Fruit fly (Drosophila melanogaster) whole organism, embryonic: ENCODE measurements around the gene CheB98a.

Experiments used
- Blimp-1 ChIP-seq: fragments of 200-800 bp; sonication (Bioruptor generic); optimal IDR thresholded peaks from 3 replicates; lab custom pipeline; 2018; ENCODE audit warnings: missing biosample characterization, missing genetic modification characterization, mild to moderate bottlenecking, moderate library complexity, missing genetic modification reagents
- CG10209 ChIP-seq: fragments of 200-800 bp; sonication (Bioruptor generic); optimal IDR thresholded peaks from 3 replicates; lab custom pipeline; 2017; ENCODE audit warnings: missing biosample characterization, mild to moderate bottlenecking, missing genetic modification characterization, missing genetic modification reagents
- CG12299 ChIP-seq: fragments of 200-800 bp; sonication (Bioruptor generic); optimal IDR thresholded peaks from 2 replicates; lab custom pipeline; 2018; ENCODE audit warnings: missing biosample characterization, mild to moderate bottlenecking, missing genetic modification characterization
- CG14014 ChIP-seq: fragments of 200-800 bp; sonication (Bioruptor generic); IDR thresholded peaks from 2 replicates; pipeline ENCODE4 v1.3.6; 2022; ENCODE audit warnings: missing biosample characterization, missing genetic modification characterization
- CG14710 ChIP-seq: fragments of 200-800 bp; sonication (Bioruptor generic); optimal IDR thresholded peaks from 3 replicates; lab custom pipeline; 2019; ENCODE audit warnings: missing biosample characterization, mild to moderate bottlenecking, missing genetic modification characterization, moderate library complexity
- CG1529 ChIP-seq: fragments of 200-800 bp; sonication (Bioruptor generic); optimal IDR thresholded peaks from 3 replicates; lab custom pipeline; 2018; ENCODE audit warnings: missing biosample characterization, missing genetic modification characterization
- CG15601 ChIP-seq: fragments of 200-800 bp; sonication (Bioruptor generic); optimal IDR thresholded peaks from 3 replicates; lab custom pipeline; 2019; ENCODE audit warnings: missing biosample characterization, mild to moderate bottlenecking, missing genetic modification characterization, moderate library complexity
- CG17361 ChIP-seq: fragments of 200-800 bp; sonication (Bioruptor generic); IDR thresholded peaks from 3 replicates; pipeline ENCODE4 v1.3.6; 2022; ENCODE audit warnings: missing biosample characterization, missing genetic modification characterization
- CG1792 ChIP-seq: fragments of 200-800 bp; sonication (Bioruptor generic); optimal IDR thresholded peaks from 2 replicates; lab custom pipeline; 2016; ENCODE audit warnings: missing biosample characterization, missing genetic modification characterization
- CG18011 ChIP-seq: fragments of 200-800 bp; sonication (Bioruptor generic); optimal IDR thresholded peaks from 2 replicates; lab custom pipeline; 2017; ENCODE audit warnings: missing biosample characterization, missing genetic modification characterization, mild to moderate bottlenecking, moderate library complexity, missing genotype
- CG18262 ChIP-seq: fragments of 200-800 bp; optimal IDR thresholded peaks from 3 replicates; lab custom pipeline; 2019; ENCODE audit warnings: missing biosample characterization, mild to moderate bottlenecking, missing genetic modification characterization, moderate library complexity
- CG2202 ChIP-seq: fragments of 200-800 bp; sonication (Bioruptor generic); optimal IDR thresholded peaks from 2 replicates; lab custom pipeline; 2018; ENCODE audit warnings: missing biosample characterization, mild to moderate bottlenecking, missing genetic modification characterization
- CG31388 ChIP-seq: fragments of 200-800 bp; sonication (Bioruptor generic); optimal IDR thresholded peaks from 2 replicates; lab custom pipeline; 2016; ENCODE audit warnings: missing biosample characterization, missing genetic modification characterization
- CG31441 ChIP-seq: fragments of 200-800 bp; sonication (Bioruptor generic); IDR thresholded peaks from 2 replicates; pipeline ENCODE4 v1.3.6; 2022; ENCODE audit warnings: missing biosample characterization, missing genetic modification characterization
- CG3163 ChIP-seq: fragments of 200-800 bp; sonication (Bioruptor generic); optimal IDR thresholded peaks from 3 replicates; lab custom pipeline; 2016; ENCODE audit warnings: missing biosample characterization, missing genetic modification characterization
- CG42726 ChIP-seq: fragments of 200-800 bp; sonication (Bioruptor generic); IDR thresholded peaks from 2 replicates; pipeline ENCODE4 v1.3.6; 2022; ENCODE audit warnings: missing biosample characterization, missing genetic modification characterization; ENCODE audit not compliant: partially characterized antibody
- CG6272 ChIP-seq: fragments of 200-800 bp; sonication (Bioruptor generic); IDR thresholded peaks from 2 replicates; pipeline ENCODE4 v1.3.6; 2022; ENCODE audit warnings: missing biosample characterization, missing genetic modification characterization
- CG6689 ChIP-seq: fragments of 200-800 bp; sonication (Bioruptor generic); IDR thresholded peaks from 2 replicates; pipeline ENCODE4 v1.3.6; 2022; ENCODE audit warnings: missing biosample characterization, missing genetic modification characterization
- CG7357 ChIP-seq: fragments of 200-800 bp; sonication (Bioruptor generic); IDR thresholded peaks from 3 replicates; pipeline ENCODE4 v1.3.6; 2022; ENCODE audit warnings: missing biosample characterization, missing genetic modification characterization
- CG7786 ChIP-seq: fragments of 200-800 bp; sonication (Bioruptor generic); optimal IDR thresholded peaks from 2 replicates; lab custom pipeline; 2016; ENCODE audit warnings: missing biosample characterization, missing genetic modification characterization
- CG8924 ChIP-seq: fragments of 200-800 bp; optimal IDR thresholded peaks from 3 replicates; lab custom pipeline; 2019; ENCODE audit warnings: missing biosample characterization, mild to moderate bottlenecking, missing genetic modification characterization, moderate library complexity
- CG9215 ChIP-seq: fragments of 200-800 bp; sonication (Bioruptor generic); IDR thresholded peaks from 2 replicates; pipeline ENCODE4 v1.3.6; 2022; ENCODE audit warnings: missing biosample characterization, missing genetic modification characterization
- CHES-1-like ChIP-seq: fragments of 200-800 bp; sonication (Bioruptor generic); optimal IDR thresholded peaks from 2 replicates; lab custom pipeline; 2016; ENCODE audit warnings: missing biosample characterization, missing genetic modification characterization
- ERR ChIP-seq: fragments of 200-800 bp; sonication (Bioruptor generic); optimal IDR thresholded peaks from 2 replicates; lab custom pipeline; 2016; ENCODE audit warnings: missing biosample characterization, missing genetic modification characterization
- Kr ChIP-seq: fragments of 200-800 bp; sonication (Bioruptor generic); optimal IDR thresholded peaks from 2 replicates; lab custom pipeline; 2017; ENCODE audit warnings: missing biosample characterization, mild to moderate bottlenecking, missing genetic modification characterization
- Max ChIP-seq: fragments of 200-800 bp; sonication (Bioruptor generic); optimal IDR thresholded peaks from 2 replicates; lab custom pipeline; 2016; ENCODE audit warnings: missing biosample characterization, mild to moderate bottlenecking, missing genetic modification characterization
- Oli ChIP-seq: fragments of 200-800 bp; sonication (Bioruptor generic); optimal IDR thresholded peaks from 2 replicates; lab custom pipeline; 2018; ENCODE audit warnings: missing biosample characterization, mild to moderate bottlenecking, missing genetic modification characterization, moderate library complexity
- Optix ChIP-seq: fragments of 200-800 bp; sonication (Bioruptor generic); IDR thresholded peaks from 3 replicates; pipeline ENCODE4 v1.3.6; 2022; ENCODE audit warnings: missing biosample characterization, missing genetic modification characterization
- PHDP ChIP-seq: fragments of 200-800 bp; sonication (Bioruptor generic); optimal IDR thresholded peaks from 3 replicates; lab custom pipeline; 2018; ENCODE audit warnings: missing biosample characterization, mild to moderate bottlenecking, missing genetic modification characterization, moderate library complexity
- Poxn ChIP-seq: fragments of 200-800 bp; sonication (Bioruptor generic); IDR thresholded peaks from 2 replicates; pipeline ENCODE4 v1.3.6; 2022; ENCODE audit warnings: missing biosample characterization, missing genetic modification characterization
- Sox100B ChIP-seq: fragments of 200-800 bp; sonication (Bioruptor generic); optimal IDR thresholded peaks from 3 replicates; lab custom pipeline; 2018; ENCODE audit warnings: missing biosample characterization, mild to moderate bottlenecking, missing genetic modification characterization
- Tbp ChIP-seq: fragments of >200 bp; optimal IDR thresholded peaks from 2 replicates; lab custom pipeline; 2018; ENCODE audit warnings: missing biosample characterization, missing genetic modification characterization
- dmrt11E ChIP-seq: fragments of 200-800 bp; sonication (Bioruptor generic); optimal IDR thresholded peaks from 3 replicates; lab custom pipeline; 2018; ENCODE audit warnings: missing biosample characterization, mild to moderate bottlenecking, missing genetic modification characterization, moderate library complexity
- grau ChIP-seq: fragments of 200-800 bp; optimal IDR thresholded peaks from 3 replicates; lab custom pipeline; 2019; ENCODE audit warnings: missing biosample characterization, mild to moderate bottlenecking, missing genetic modification characterization, moderate library complexity
- knrl ChIP-seq: fragments of 200-800 bp; sonication (Bioruptor generic); IDR thresholded peaks from 3 replicates; pipeline ENCODE4 v1.3.6; 2022; ENCODE audit warnings: missing biosample characterization, missing genetic modification characterization; ENCODE audit not compliant: partially characterized antibody
- nmo ChIP-seq: fragments of 200-800 bp; sonication (Bioruptor generic); optimal IDR thresholded peaks from 2 replicates; lab custom pipeline; 2018; ENCODE audit warnings: missing biosample characterization, mild to moderate bottlenecking, missing genetic modification characterization, moderate library complexity
- row ChIP-seq: fragments of 200-800 bp; sonication (Bioruptor generic); IDR thresholded peaks from 3 replicates; pipeline ENCODE4 v1.3.6; 2022; ENCODE audit warnings: missing biosample characterization, missing genetic modification characterization
- run ChIP-seq: fragments of 200-800 bp; sonication (Bioruptor generic); optimal IDR thresholded peaks from 3 replicates; lab custom pipeline; 2018; ENCODE audit warnings: missing biosample characterization, mild to moderate bottlenecking, missing genetic modification characterization
- sens ChIP-seq: fragments of 200-800 bp; sonication (Bioruptor generic); peaks from one replicate; lab custom pipeline; 2016; ENCODE audit warnings: missing biosample characterization, missing genetic modification characterization
- shn ChIP-seq: fragments of 200-800 bp; sonication (Bioruptor generic); optimal IDR thresholded peaks from 3 replicates; lab custom pipeline; 2016; ENCODE audit warnings: missing biosample characterization, missing genetic modification characterization
- slbo ChIP-seq: fragments of 200-800 bp; sonication (Bioruptor generic); IDR thresholded peaks from 2 replicates; pipeline ENCODE4 v1.3.6; 2022; ENCODE audit warnings: missing biosample characterization, missing genetic modification characterization
- tio ChIP-seq: fragments of 200-800 bp; sonication (Bioruptor generic); optimal IDR thresholded peaks from 2 replicates; lab custom pipeline; 2017; ENCODE audit warnings: missing biosample characterization, missing genetic modification characterization, inconsistent platforms
- unpg ChIP-seq: fragments of 200-800 bp; sonication (Bioruptor generic); optimal IDR thresholded peaks from 3 replicates; lab custom pipeline; 2018; ENCODE audit warnings: missing biosample characterization, mild to moderate bottlenecking, missing genetic modification characterization, moderate library complexity
- wdn ChIP-seq: fragments of 200-800 bp; sonication (Bioruptor generic); IDR thresholded peaks from 2 replicates; pipeline ENCODE4 v1.3.6; 2022; ENCODE audit warnings: missing biosample characterization, missing genetic modification characterization
- zfh2 ChIP-seq: fragments of 200-800 bp; sonication (Bioruptor generic); optimal IDR thresholded peaks from 2 replicates; lab custom pipeline; 2016; ENCODE audit warnings: missing biosample characterization, missing genetic modification characterization

CheB98a gene

DNA sequence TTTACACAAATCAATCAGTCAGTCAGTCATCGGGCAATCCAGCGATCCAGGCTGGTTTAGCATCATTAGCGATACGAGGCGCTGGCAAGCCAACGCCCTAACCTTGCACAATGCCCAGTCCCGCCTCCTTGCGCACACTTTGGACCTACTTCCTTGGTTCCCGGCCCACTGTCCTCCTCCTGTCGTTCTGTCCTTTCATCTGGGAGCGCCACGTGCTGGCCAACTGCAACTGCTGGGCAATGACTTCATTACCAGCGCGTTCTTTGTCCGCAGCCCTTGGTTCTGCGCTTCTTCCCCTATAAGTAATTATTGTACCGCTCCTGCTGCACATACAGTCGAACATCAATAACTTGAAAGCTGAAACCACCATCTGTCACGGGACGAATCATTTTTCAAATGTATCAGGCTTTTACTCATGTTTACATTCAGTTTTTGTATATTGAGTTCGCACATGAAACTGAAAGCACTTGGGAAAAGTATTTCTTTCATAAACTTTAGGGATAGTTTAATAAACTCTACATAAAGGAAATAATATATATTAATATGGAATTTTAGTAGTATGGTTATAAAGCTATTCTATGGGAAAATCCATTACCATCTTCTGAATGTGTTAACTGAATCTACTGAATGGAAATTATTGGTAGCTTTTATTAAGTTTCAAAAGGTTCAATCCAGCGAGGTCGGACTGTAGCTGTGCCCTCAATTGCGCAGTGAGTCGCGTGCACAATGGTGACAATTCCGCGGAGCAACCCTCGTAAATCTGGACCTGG is 41.2 kb downstream of the CheB98a start (continued):
- TF ChIP-seq CG42726, result no peak
- TF ChIP-seq knrl (GFP tag; lab: Robert Waterston, UW), result no peak
- peak; percentile 52; the same call in 2 of the 3 replicates for TF ChIP-seq CG17361 (GFP tag; lab: Robert Waterston, UW)
- no peak for TF ChIP-seq CG6689 (GFP tag; lab: Robert Waterston, UW)
- TF ChIP-seq run (tag; lab: Kevin White, UChicago), result no peak
- no peak for TF ChIP-seq zfh2
- TF ChIP-seq sens (GFP tag; lab: Kevin White, UChicago), result peak; percentile 69
- peak; percentile 6 for TF ChIP-seq unpg
- TF ChIP-seq tio, result peak; percentile 16
- TF ChIP-seq CG1529 (GFP tag; lab: Kevin White, UChicago), result peak; percentile 3
- TF ChIP-seq CG31388 (GFP tag; lab: Kevin White, UChicago), result no peak
- TF ChIP-seq CG7357, result no peak
- no peak for TF ChIP-seq CG3163 (GFP tag; lab: Kevin White, UChicago)
- peak; percentile 15 for TF ChIP-seq CG8924 (tag; lab: Kevin White, UChicago)
- TF ChIP-seq CG18011 (GFP tag; lab: Kevin White, UChicago), result no peak
- peak; percentile 59 for TF ChIP-seq CG18262 (tag; lab: Kevin White, UChicago)
- peak; percentile 32 for TF ChIP-seq PHDP (tag; lab: Kevin White, UChicago)
- TF ChIP-seq Blimp-1 (GFP tag; lab: Kevin White, UChicago), result peak; percentile 34
- no peak for TF ChIP-seq Max (GFP tag; lab: Kevin White, UChicago)
- no peak for TF ChIP-seq shn (GFP tag; lab: Kevin White, UChicago)
- no peak for TF ChIP-seq Poxn (GFP tag; lab: Robert Waterston, UW)
- TF ChIP-seq nmo (GFP tag; lab: Kevin White, UChicago), result peak; percentile 23
- TF ChIP-seq row (GFP tag; lab: Robert Waterston, UW), result peak; percentile 47; the same call in 2 of the 3 replicates
- TF ChIP-seq CG2202 (tag; lab: Kevin White, UChicago), result no peak
- no peak for TF ChIP-seq CG9215
- TF ChIP-seq CG12299 (tag; lab: Kevin White, UChicago), result no peak
- no peak for TF ChIP-seq CG10209
- peak; percentile 15 for TF ChIP-seq CG15601 (tag; lab: Kevin White, UChicago)
- TF ChIP-seq CG7786 (GFP tag; lab: Kevin White, UChicago), result no peak
- TF ChIP-seq Oli (tag; lab: Kevin White, UChicago), result peak; percentile 24
- TF ChIP-seq Optix (GFP tag; lab: Robert Waterston, UW), result no peak
- TF ChIP-seq CG6272 (GFP tag; lab: Robert Waterston, UW), result no peak
- no peak for TF ChIP-seq slbo (GFP tag; lab: Robert Waterston, UW)
- TF ChIP-seq CG14710 (tag; lab: Kevin White, UChicago), result peak; percentile 31
- TF ChIP-seq Kr (GFP tag; lab: Kevin White, UChicago), result no peak
- TF ChIP-seq dmrt11E, result peak; percentile 40
- TF ChIP-seq CG31441, result peak; percentile 38; the same call in 1 of the 2 replicates
- no peak for TF ChIP-seq CG1792 (GFP tag; lab: Kevin White, UChicago)
- TF ChIP-seq wdn, result no peak
- no peak for TF ChIP-seq CG14014 (GFP tag; lab: Robert Waterston, UW)
- TF ChIP-seq Sox100B (GFP tag; lab: Kevin White, UChicago), result peak; percentile 28
- TF ChIP-seq ERR (GFP tag; lab: Kevin White, UChicago), result no peak
- TF ChIP-seq grau (tag; lab: Kevin White, UChicago), result peak; percentile 91
- no peak for TF ChIP-seq Tbp (GFP tag; lab: Kevin White, UChicago)
- no peak for TF ChIP-seq CHES-1-like
- TF ChIP-seq, all 482 proteins: peak for 50
